Worm (Caenorhabditis elegans) whole organism, mixed stage, embryonic: ENCODE results near the gene fbxa-172.

Source experiments
- blmp-1 ChIP-seq: fragments of 150-350 bp; optimal IDR thresholded peaks from 2 replicates; lab custom pipeline; 2014; ENCODE audit warnings: missing biosample characterization, missing genetic modification characterization
- elt-3 ChIP-seq: fragments of 150-350 bp; optimal IDR thresholded peaks from 2 replicates; lab custom pipeline; 2014; ENCODE audit warnings: missing biosample characterization, missing genetic modification characterization
- lsy-2 ChIP-seq: fragments of 150-350 bp; optimal IDR thresholded peaks from 2 replicates; lab custom pipeline; 2014; ENCODE audit warnings: missing biosample characterization, missing genetic modification characterization
- mab-5 ChIP-seq: fragments of 150-350 bp; optimal IDR thresholded peaks from 2 replicates; lab custom pipeline; 2014; ENCODE audit warnings: missing biosample characterization, missing genetic modification characterization
- mep-1 ChIP-seq: fragments of 150-350 bp; optimal IDR thresholded peaks from 2 replicates; lab custom pipeline; 2017; ENCODE audit warnings: missing biosample characterization, missing genetic modification reagents, missing genetic modification characterization, inconsistent platforms
- nhr-12 ChIP-seq: fragments of 150-350 bp; optimal IDR thresholded peaks from 2 replicates; lab custom pipeline; 2014; ENCODE audit warnings: missing biosample characterization, missing genetic modification characterization
- nhr-28 ChIP-seq: fragments of 150-350 bp; optimal IDR thresholded peaks from 2 replicates; lab custom pipeline; 2014; ENCODE audit warnings: missing biosample characterization, missing genetic modification characterization
- nhr-76 ChIP-seq: sonication (generic microtip); optimal IDR thresholded peaks from 2 replicates; lab custom pipeline; 2017; ENCODE audit warnings: missing biosample characterization, missing genetic modification characterization
- sem-2 ChIP-seq: fragments of 200-800 bp; sonication (Bioruptor generic); optimal IDR thresholded peaks from 2 replicates; lab custom pipeline; 2018; ENCODE audit warnings: mild to moderate bottlenecking, missing genetic modification characterization, missing compliant biosample characterization
- snpc-4 ChIP-seq: fragments of 150-350 bp; optimal IDR thresholded peaks from 2 replicates; lab custom pipeline; 2014; ENCODE audit warnings: missing biosample characterization, missing genetic modification characterization
- sptf-1 ChIP-seq: sonication (generic microtip); optimal IDR thresholded peaks from 2 replicates; lab custom pipeline; 2017; ENCODE audit warnings: mild to moderate bottlenecking, missing genetic modification characterization, moderate library complexity, missing compliant biosample characterization
- unc-39 ChIP-seq: fragments of 150-350 bp; optimal IDR thresholded peaks from 2 replicates; lab custom pipeline; 2014; ENCODE audit warnings: missing biosample characterization, missing genetic modification characterization
- unc-62 ChIP-seq: fragments of 150-350 bp; optimal IDR thresholded peaks from 2 replicates; lab custom pipeline; 2014; ENCODE audit warnings: missing biosample characterization, missing genetic modification reagents, missing genetic modification characterization
- ztf-11 ChIP-seq: fragments of 150-350 bp; optimal IDR thresholded peaks from 2 replicates; lab custom pipeline; 2014; ENCODE audit warnings: missing biosample characterization, missing genetic modification characterization

ce11 chrV:17513831-17514230, 45.2 kb upstream of the fbxa-172 start:
- TF ChIP-seq nhr-12 (no peak), nhr-28 (tag; lab: Kevin White, UChicago) (no peak), unc-62 (no peak), snpc-4 (tag; lab: Kevin White, UChicago) (no peak), lsy-2 (tag; lab: Kevin White, UChicago) (no peak), blmp-1 (no peak), mep-1 (no peak), sptf-1 (tag; lab: Kevin White, UChicago) (no peak), sem-2 (GFP tag; lab: Kevin White, UChicago) (no peak), nhr-76 (tag; lab: Kevin White, UChicago) (no peak), elt-3 (tag; lab: Kevin White, UChicago) (no peak), mab-5 (tag; lab: Kevin White, UChicago) (no peak), unc-39 (tag; lab: Kevin White, UChicago) (no peak), ztf-11 (tag; lab: Kevin White, UChicago) (no peak)
